Fruit fly (Drosophila melanogaster): ENCODE results near the gene CG31523.

CG31523 gene

DNA sequence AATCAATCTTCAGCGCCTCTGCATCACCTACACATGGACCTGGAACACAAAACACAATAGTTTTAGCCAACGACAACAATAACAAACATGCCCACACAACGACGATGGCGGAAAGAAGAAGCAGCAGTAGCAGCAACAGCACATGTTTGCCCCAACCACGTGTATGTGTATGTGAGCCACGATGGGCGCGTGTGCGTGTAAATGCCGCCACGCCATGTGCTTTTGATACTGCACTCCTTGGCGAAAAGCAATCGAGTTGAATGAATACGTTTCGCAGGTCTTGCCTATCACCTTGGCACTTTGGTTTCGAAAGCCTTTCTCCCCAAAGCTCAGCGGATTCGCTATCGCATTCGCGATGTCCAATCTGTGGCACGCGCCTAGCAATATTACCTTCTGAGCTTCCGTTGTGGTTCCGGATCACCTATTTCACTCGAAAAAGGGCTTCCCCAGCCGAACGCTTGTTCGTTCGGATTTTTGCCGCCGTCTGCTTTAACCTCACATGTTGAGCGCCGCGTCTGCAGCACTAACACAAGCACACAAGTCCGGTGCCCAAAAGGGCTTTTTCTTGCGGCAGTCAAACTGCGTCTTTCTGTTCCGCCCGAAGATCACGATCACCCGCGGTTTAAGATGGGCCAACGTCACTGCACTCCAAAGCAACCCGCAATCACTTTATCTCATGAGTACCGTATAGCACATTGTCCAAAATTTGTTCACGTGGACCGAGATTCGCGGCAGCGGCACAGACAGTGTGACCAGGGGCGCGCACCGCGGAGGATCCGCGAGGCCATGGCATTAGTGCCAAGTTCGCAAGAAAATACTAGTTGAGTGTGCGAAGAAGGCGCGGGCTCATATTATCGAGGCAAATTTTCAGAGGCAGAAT is 50.2 kb downstream of the CG31523 start, which contains the start of gene srl (continued):
- TF ChIP-seq CG7357 (GFP tag; IDR thresholded peaks at IDR 0.05), result no peak
- no peak for TF ChIP-seq sima (GFP tag; optimal IDR thresholded peaks at IDR 0.05)
- TF ChIP-seq CG7745 (tag; optimal IDR thresholded peaks at IDR 0.05), result no peak
- no peak for TF ChIP-seq Oaz (GFP tag; IDR thresholded peaks at IDR 0.05)
- TF ChIP-seq CG4360 (GFP tag; IDR thresholded peaks at IDR 0.05), result no peak
- no peak for TF ChIP-seq tap (tag; optimal IDR thresholded peaks at IDR 0.05)
- TF ChIP-seq CG12236 (GFP tag; optimal IDR thresholded peaks at IDR 0.05), result no peak
- TF ChIP-seq tna (GFP tag; IDR thresholded peaks at IDR 0.05; ENCODE audit: partially characterized antibody), result peak; percentile 21; the same call in 1 of the 2 replicates
- TF ChIP-seq zen (tag; optimal IDR thresholded peaks at IDR 0.05), result no peak
- no peak for TF ChIP-seq CG4424 (GFP tag; optimal IDR thresholded peaks at IDR 0.05)
- no peak for TF ChIP-seq grau (tag; optimal IDR thresholded peaks at IDR 0.05)
- no peak for TF ChIP-seq CG16815 (GFP tag; optimal IDR thresholded peaks at IDR 0.05)
- TF ChIP-seq HLH3B (GFP tag; IDR thresholded peaks at IDR 0.05), result no peak
- no peak for TF ChIP-seq CG8089 (GFP tag; optimal IDR thresholded peaks at IDR 0.05)
- no peak; the same call in 1 of the 2 replicates for TF ChIP-seq unc-4 (GFP tag; IDR thresholded peaks at IDR 0.05; ENCODE audit: partially characterized antibody)
- TF ChIP-seq CG2678 (tag; optimal IDR thresholded peaks at IDR 0.05), result no peak
- TF ChIP-seq CrebB (tag; optimal IDR thresholded peaks at IDR 0.05), result peak; percentile 47
- peak; percentile 72 for TF ChIP-seq Adf1 (GFP tag; IDR thresholded peaks at IDR 0.05)
- no peak for TF ChIP-seq grn (GFP tag; optimal IDR thresholded peaks at IDR 0.05)
- TF ChIP-seq CG18599 (GFP tag; optimal IDR thresholded peaks at IDR 0.05), result no peak
- TF ChIP-seq CG15011 (GFP tag; optimal IDR thresholded peaks at IDR 0.05), result no peak
- peak; percentile 71 for TF ChIP-seq CG12659 (GFP tag; optimal IDR thresholded peaks at IDR 0.05)
- no peak for TF ChIP-seq CG11560 (tag; IDR thresholded peaks at IDR 0.05)
- no peak for TF ChIP-seq danr (GFP tag; IDR thresholded peaks at IDR 0.05)
- TF ChIP-seq MBD-R2 (GFP tag; IDR thresholded peaks at IDR 0.05), result peak; percentile 75
- TF ChIP-seq CG16813 (GFP tag; IDR thresholded peaks at IDR 0.05; ENCODE audit: partially characterized antibody), result 0 out of 3 replicates have a peak, but pooled peaks have one; percentile 19
- no peak for TF ChIP-seq CG6854 (GFP tag; optimal IDR thresholded peaks at IDR 0.05)
- no peak for TF ChIP-seq CG8924 (tag; optimal IDR thresholded peaks at IDR 0.05)
- TF ChIP-seq D19B (GFP tag; optimal IDR thresholded peaks at IDR 0.05), result no peak
- TF ChIP-seq scrt (GFP tag; optimal IDR thresholded peaks at IDR 0.05), result peak; percentile 23
- TF ChIP-seq Antp (GFP tag; optimal IDR thresholded peaks at IDR 0.05), result no peak
- no peak for TF ChIP-seq CG2120 (GFP tag; optimal IDR thresholded peaks at IDR 0.05)
- no peak for TF ChIP-seq ap (GFP tag; IDR thresholded peaks at IDR 0.05)
- no peak for TF ChIP-seq CG4404 (GFP tag; IDR thresholded peaks at IDR 0.05)
- no peak for TF ChIP-seq Bdp1 (GFP tag; optimal IDR thresholded peaks at IDR 0.05)
- no peak for TF ChIP-seq CG6765 (GFP tag; optimal IDR thresholded peaks at IDR 0.05)
- TF ChIP-seq abd-A (tag; optimal IDR thresholded peaks at IDR 0.05), result no peak
- TF ChIP-seq CG3726 (GFP tag; IDR thresholded peaks at IDR 0.05), result no peak
- peak; percentile 35; the same call in 1 of the 2 replicates for TF ChIP-seq Scr (GFP tag; IDR thresholded peaks at IDR 0.05; ENCODE audit: partially characterized antibody)
- no peak for TF ChIP-seq gce (GFP tag; IDR thresholded peaks at IDR 0.05)
- TF ChIP-seq CG12104 (GFP tag; optimal IDR thresholded peaks at IDR 0.05), result no peak
- no peak for TF ChIP-seq Drgx (GFP tag; IDR thresholded peaks at IDR 0.05)
- 0 out of 3 replicates have a peak, but pooled peaks have one; percentile 22 for TF ChIP-seq Doc3 (GFP tag; IDR thresholded peaks at IDR 0.05; ENCODE audit: partially characterized antibody)
- no peak for TF ChIP-seq aop (GFP tag; IDR thresholded peaks at IDR 0.05)
- peak; percentile 32; the same call in 1 of the 2 replicates for TF ChIP-seq E2f1 (GFP tag; IDR thresholded peaks at IDR 0.05)
- TF ChIP-seq pros (GFP tag; optimal IDR thresholded peaks at IDR 0.05), result no peak
- no peak for TF ChIP-seq ERR (GFP tag; optimal IDR thresholded peaks at IDR 0.05)
- no peak for TF ChIP-seq CG6654 (GFP tag; optimal IDR thresholded peaks at IDR 0.05)
- TF ChIP-seq Hmr (GFP tag; optimal IDR thresholded peaks at IDR 0.05), result no peak
